Fruit fly (Drosophila melanogaster): ENCODE data around the gene CG14683.
A peak's percentile ranks its signal among the peaks of the same experiment; 100 is the strongest.

CG14683 gene

dm6 chr3R:10650641-10651318, 45.7 kb upstream of the CG14683 start (continued):
- TF ChIP-seq B-H1 (GFP tag; IDR thresholded peaks at IDR 0.05): no peak
- peak; percentile 62 for TF ChIP-seq CG2712 (tag; optimal IDR thresholded peaks at IDR 0.05)
- TF ChIP-seq CG10267 (tag; optimal IDR thresholded peaks at IDR 0.05): peak; percentile 41
- no peak for TF ChIP-seq ftz-f1 (GFP tag; optimal IDR thresholded peaks at IDR 0.05)
- no peak for TF ChIP-seq Adf1 (GFP tag; IDR thresholded peaks at IDR 0.05)
- no peak for TF ChIP-seq CG16779 (GFP tag; IDR thresholded peaks at IDR 0.05)
- no peak for TF ChIP-seq ems (GFP tag; optimal IDR thresholded peaks at IDR 0.05)
- TF ChIP-seq Mes4 (GFP tag; optimal IDR thresholded peaks at IDR 0.05): no peak
- TF ChIP-seq zen2 (GFP tag; IDR thresholded peaks at IDR 0.05; ENCODE audit: partially characterized antibody): no peak
- no peak for TF ChIP-seq YL-1 (GFP tag; optimal IDR thresholded peaks at IDR 0.05)
- no peak for TF ChIP-seq NC2β (GFP tag; optimal IDR thresholded peaks at IDR 0.05)
- no peak for TF ChIP-seq CG6272 (GFP tag; IDR thresholded peaks at IDR 0.05)
- TF ChIP-seq Ets65A (GFP tag): no peak
- peak; percentile 49 for TF ChIP-seq Nf-YC (tag; optimal IDR thresholded peaks at IDR 0.05)
- TF ChIP-seq sisA (GFP tag; IDR thresholded peaks at IDR 0.05): no peak
- TF ChIP-seq CG33213 (GFP tag; optimal IDR thresholded peaks at IDR 0.05): no peak
- TF ChIP-seq CG7928 (GFP tag; optimal IDR thresholded peaks at IDR 0.05): no peak
- no peak for TF ChIP-seq jing (GFP tag; optimal IDR thresholded peaks at IDR 0.05)
- TF ChIP-seq nmo (GFP tag; optimal IDR thresholded peaks at IDR 0.05): peak; percentile 24
- no peak for TF ChIP-seq CG17385 (GFP tag; optimal IDR thresholded peaks at IDR 0.05)
- no peak for TF ChIP-seq CG9215 (GFP tag; IDR thresholded peaks at IDR 0.05)
- no peak for TF ChIP-seq ato (GFP tag; IDR thresholded peaks at IDR 0.05; ENCODE audit: partially characterized antibody)
- no peak for TF ChIP-seq CG42726 (GFP tag; IDR thresholded peaks at IDR 0.05; ENCODE audit: partially characterized antibody)
- TF ChIP-seq fru (optimal IDR thresholded peaks at IDR 0.05): no peak
- TF ChIP-seq CG8388 (GFP tag; optimal IDR thresholded peaks at IDR 0.05): peak; percentile 10
- no peak for TF ChIP-seq maf-S (GFP tag; optimal IDR thresholded peaks at IDR 0.05)
- no peak for TF ChIP-seq eve (GFP tag; optimal IDR thresholded peaks at IDR 0.05)
- TF ChIP-seq twi (tag; optimal IDR thresholded peaks at IDR 0.05): peak; percentile 82
- TF ChIP-seq D19A (tag; optimal IDR thresholded peaks at IDR 0.05): peak; percentile 12
- TF ChIP-seq CG13424 (tag; optimal IDR thresholded peaks at IDR 0.05): peak; percentile 20
- peak; percentile 1 for TF ChIP-seq Lhr (GFP tag; optimal IDR thresholded peaks at IDR 0.05)
- TF ChIP-seq tgo (GFP tag; IDR thresholded peaks at IDR 0.05): no peak
- no peak for TF ChIP-seq CG7963 (GFP tag; IDR thresholded peaks at IDR 0.05; ENCODE audit: partially characterized antibody)
- peak; percentile 49 for TF ChIP-seq phol (tag; optimal IDR thresholded peaks at IDR 0.05)
- TF ChIP-seq Pdp1 (GFP tag; optimal IDR thresholded peaks at IDR 0.05): no peak
- TF ChIP-seq sima (GFP tag; optimal IDR thresholded peaks at IDR 0.05): no peak

dm6 chr3R:10654642-10655041, 41.8 kb upstream of the CG14683 start:
- TF ChIP-seq Med (GFP tag): peak; percentile 22
- TF ChIP-seq grau (tag; optimal IDR thresholded peaks at IDR 0.05): no peak

dm6 chr3R:10655968-10656367, 40.5 kb upstream of the CG14683 start:
- TF ChIP-seq CG15073 (GFP tag; optimal IDR thresholded peaks at IDR 0.05) (no peak), tx (GFP tag; optimal IDR thresholded peaks at IDR 0.05) (no peak), hkb (optimal IDR thresholded peaks at IDR 0.05) (no peak), hkb (GFP tag; IDR thresholded peaks at IDR 0.05) (peak; percentile 48; the same call in 1 of the 2 replicates), CG1832 (GFP tag; optimal IDR thresholded peaks at IDR 0.05) (no peak), odd (GFP tag; optimal IDR thresholded peaks at IDR 0.05) (no peak), CG7963 (GFP tag; IDR thresholded peaks at IDR 0.05; ENCODE audit: partially characterized antibody) (no peak), CG16863 (GFP tag; optimal IDR thresholded peaks at IDR 0.05) (no peak), Ets97D (GFP tag; optimal IDR thresholded peaks at IDR 0.05) (no peak), Max (GFP tag; optimal IDR thresholded peaks at IDR 0.05) (no peak), CG18619 (GFP tag; optimal IDR thresholded peaks at IDR 0.05) (no peak), ind (GFP tag; optimal IDR thresholded peaks at IDR 0.05) (peak; percentile 4), stwl (tag; optimal IDR thresholded peaks at IDR 0.05) (no peak), HLHmδ (GFP tag; optimal IDR thresholded peaks at IDR 0.05) (no peak)

Measured in whole organism, embryonic.